Worm (Caenorhabditis elegans) whole organism, L2 larva: ENCODE results near the gene T09A5.4.

ENCODE experiments used
- C34F6.9 ChIP-seq: fragments of 150-350 bp; optimal IDR thresholded peaks from 2 replicates; lab custom pipeline; 2014; ENCODE audit warnings: missing biosample characterization, missing genetic modification characterization
- F13H6.1 ChIP-seq: sonication (generic microtip); optimal IDR thresholded peaks from 2 replicates; lab custom pipeline; 2016; ENCODE audit warnings: missing genetic modification characterization, missing compliant biosample characterization
- Y55F3AM.14 ChIP-seq: fragments of 200-800 bp; sonication (Bioruptor generic); optimal IDR thresholded peaks from 2 replicates; lab custom pipeline; 2018; ENCODE audit warnings: mild to moderate bottlenecking, missing genetic modification characterization, missing compliant biosample characterization
- aly-2 ChIP-seq: fragments of 150-350 bp; optimal IDR thresholded peaks from 2 replicates; lab custom pipeline; 2014; ENCODE audit warnings: missing biosample characterization, missing genetic modification characterization
- blmp-1 ChIP-seq: sonication (generic microtip); optimal IDR thresholded peaks from 2 replicates; lab custom pipeline; 2017; ENCODE audit warnings: missing genetic modification characterization, mild to moderate bottlenecking, missing compliant biosample characterization, antibody characterized with exemption, moderate library complexity; ENCODE audit not compliant: insufficient read depth
- ceh-16 ChIP-seq: fragments of 150-350 bp; optimal IDR thresholded peaks from 2 replicates; lab custom pipeline; 2014; ENCODE audit warnings: missing biosample characterization, missing genetic modification characterization
- crh-2 ChIP-seq: sonication (generic microtip); optimal IDR thresholded peaks from 2 replicates; lab custom pipeline; 2017; ENCODE audit warnings: missing biosample characterization, missing genetic modification characterization
- egl-27 ChIP-seq: sonication (generic microtip); optimal IDR thresholded peaks from 3 replicates; lab custom pipeline; 2017; ENCODE audit warnings: missing biosample characterization, missing genetic modification reagents, missing genetic modification characterization
- elt-1 ChIP-seq: fragments of 150-350 bp; optimal IDR thresholded peaks from 2 replicates; lab custom pipeline; 2014; ENCODE audit warnings: missing biosample characterization, missing genetic modification characterization
- elt-3 ChIP-seq: sonication (generic microtip); optimal IDR thresholded peaks from 2 replicates; lab custom pipeline; 2017; ENCODE audit warnings: missing biosample characterization, missing genetic modification characterization
- fos-1 ChIP-seq: fragments of 150-350 bp; optimal IDR thresholded peaks from 2 replicates; lab custom pipeline; 2014; ENCODE audit warnings: missing biosample characterization, missing genetic modification characterization
- lin-13 ChIP-seq: fragments of 150-350 bp; optimal IDR thresholded peaks from 2 replicates; lab custom pipeline; 2014; ENCODE audit warnings: missing biosample characterization, missing genetic modification reagents, missing genetic modification characterization
- lin-39 ChIP-seq: fragments of 150-350 bp; optimal IDR thresholded peaks from 2 replicates; lab custom pipeline; 2014; ENCODE audit warnings: missing biosample characterization, missing genetic modification reagents, missing genetic modification characterization
- lsy-2 ChIP-seq, 2 experiments: fragments of 150-350 bp in 1 of 2; sonication (generic microtip) in 1 of 2; optimal IDR thresholded peaks; 2 replicates each; lab custom pipeline; 2014 to 2017; ENCODE audit warnings: missing biosample characterization in 2 of 2, missing genetic modification characterization in 2 of 2
- mab-5 ChIP-seq: fragments of 150-350 bp; optimal IDR thresholded peaks from 2 replicates; lab custom pipeline; 2014; ENCODE audit warnings: missing biosample characterization, missing genetic modification characterization
- mdl-1 ChIP-seq, 2 experiments: fragments of 150-350 bp in 1 of 2; sonication (generic microtip) in 1 of 2; optimal IDR thresholded peaks; 2 replicates each; lab custom pipeline; 2017; ENCODE audit warnings: missing biosample characterization in 2 of 2, missing genetic modification characterization in 2 of 2
- nhr-11 ChIP-seq: fragments of 150-350 bp; optimal IDR thresholded peaks from 2 replicates; lab custom pipeline; 2014; ENCODE audit warnings: missing biosample characterization, missing genetic modification characterization
- nhr-129 ChIP-seq: fragments of 150-350 bp; optimal IDR thresholded peaks from 2 replicates; lab custom pipeline; 2014; ENCODE audit warnings: missing biosample characterization, missing genetic modification characterization
- nhr-21 ChIP-seq: fragments of 150-350 bp; optimal IDR thresholded peaks from 2 replicates; lab custom pipeline; 2014; ENCODE audit warnings: missing biosample characterization, missing genetic modification characterization
- nhr-23 ChIP-seq: fragments of 150-350 bp; optimal IDR thresholded peaks from 2 replicates; lab custom pipeline; 2014; ENCODE audit warnings: missing biosample characterization, missing genetic modification reagents, missing genetic modification characterization
- nhr-237 ChIP-seq: fragments of 150-350 bp; optimal IDR thresholded peaks from 2 replicates; lab custom pipeline; 2014; ENCODE audit warnings: missing biosample characterization, missing genetic modification characterization
- nhr-25 ChIP-seq: fragments of 150-350 bp; sonication (generic microtip); optimal IDR thresholded peaks from 3 replicates; lab custom pipeline; 2014; ENCODE audit warnings: missing biosample characterization, missing genetic modification characterization
- nhr-6 ChIP-seq: fragments of 150-350 bp; optimal IDR thresholded peaks from 2 replicates; lab custom pipeline; 2014; ENCODE audit warnings: missing biosample characterization, missing genetic modification characterization
- nhr-77 ChIP-seq: fragments of 150-350 bp; optimal IDR thresholded peaks from 2 replicates; lab custom pipeline; 2014; ENCODE audit warnings: missing biosample characterization, missing genetic modification characterization
- peb-1 ChIP-seq: fragments of 150-350 bp; optimal IDR thresholded peaks from 2 replicates; lab custom pipeline; 2014; ENCODE audit warnings: missing biosample characterization, missing genetic modification characterization
- sem-4 ChIP-seq: fragments of 150-350 bp; optimal IDR thresholded peaks from 2 replicates; lab custom pipeline; 2014; ENCODE audit warnings: missing biosample characterization, missing genetic modification reagents, missing genetic modification characterization
- skn-1 ChIP-seq: sonication (generic microtip); optimal IDR thresholded peaks from 2 replicates; lab custom pipeline; 2017; ENCODE audit warnings: missing biosample characterization, missing genetic modification characterization
- sma-3 ChIP-seq: sonication (generic microtip); optimal IDR thresholded peaks from 2 replicates; lab custom pipeline; 2016; ENCODE audit warnings: missing genetic modification reagents, missing genetic modification characterization, missing compliant biosample characterization
- sma-9 ChIP-seq, 2 experiments: fragments of 150-350 bp in 1 of 2; sonication (generic microtip) in 1 of 2; optimal IDR thresholded peaks; 2 replicates each; lab custom pipeline; 2014 to 2016; ENCODE audit warnings: missing genetic modification characterization in 2 of 2, mild to moderate bottlenecking in 1 of 2, missing biosample characterization in 1 of 2, missing compliant biosample characterization in 1 of 2, missing genetic modification reagents in 1 of 2, moderate library complexity in 1 of 2
- unc-39 ChIP-seq: fragments of 150-350 bp; optimal IDR thresholded peaks from 2 replicates; lab custom pipeline; 2014; ENCODE audit warnings: missing biosample characterization, missing genetic modification characterization
- unc-55 ChIP-seq: fragments of 150-350 bp; sonication (generic microtip); optimal IDR thresholded peaks from 3 replicates; lab custom pipeline; 2014; ENCODE audit warnings: missing biosample characterization, missing genetic modification reagents, missing genetic modification characterization
- unc-62 ChIP-seq: fragments of 150-350 bp; optimal IDR thresholded peaks from 2 replicates; lab custom pipeline; 2014; ENCODE audit warnings: missing biosample characterization, missing genetic modification reagents, missing genetic modification characterization
- ztf-1 ChIP-seq: fragments of 200-800 bp; sonication (Bioruptor generic); conservative IDR thresholded peaks from 2 replicates; pipeline ENCODE4 v1.3.6; 2022; ENCODE audit warnings: missing genetic modification characterization, missing compliant biosample characterization
- ztf-11 ChIP-seq: sonication (generic microtip); optimal IDR thresholded peaks from 2 replicates; lab custom pipeline; 2017; ENCODE audit warnings: missing biosample characterization, missing genetic modification characterization
- ztf-4 ChIP-seq: fragments of 150-350 bp; optimal IDR thresholded peaks from 2 replicates; lab custom pipeline; 2014; ENCODE audit warnings: missing biosample characterization, missing genetic modification characterization

The T09A5.4 gene

DNA sequence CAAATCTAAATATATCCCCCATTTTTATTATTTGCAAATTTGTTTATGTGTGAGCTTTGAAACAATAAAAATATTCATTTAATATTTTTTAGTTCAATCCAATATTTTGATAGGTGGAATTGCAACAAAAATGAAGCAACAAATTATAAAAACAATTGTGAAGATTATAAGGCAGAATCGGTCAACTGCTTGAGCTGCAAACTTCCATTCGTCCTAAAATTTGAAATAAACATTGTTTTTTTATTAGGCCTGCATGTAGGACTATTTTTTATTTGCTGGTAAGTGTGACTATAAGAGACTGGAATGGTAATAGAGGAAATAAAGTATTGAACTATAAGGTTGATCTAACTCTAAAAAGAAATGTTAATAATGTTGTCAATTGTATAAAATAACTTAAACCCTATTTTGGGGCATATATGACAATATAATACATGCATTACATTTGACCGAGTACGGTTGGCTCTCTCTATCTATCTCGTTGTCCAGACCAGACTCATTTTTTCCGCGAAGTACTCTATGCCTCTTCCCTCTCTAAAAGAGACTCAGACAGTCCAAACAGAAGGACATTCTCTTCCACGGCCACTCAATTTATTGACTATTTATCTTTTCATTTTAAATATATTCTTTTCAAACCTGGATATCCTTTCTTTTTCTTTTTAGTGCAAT is at the start of gene T09A5.4:
TSS of gene T09A5.4 (plus strand) at position 616 of the 666 bp plus-strand sequence.
- TF ChIP-seq F13H6.1: peak; percentile 33
- no peak for TF ChIP-seq fos-1
- peak; percentile 17 for TF ChIP-seq C34F6.9
- no peak for TF ChIP-seq skn-1
- peak; percentile 30 for TF ChIP-seq unc-55 (GFP tag; lab: Kevin White, UChicago)
- TF ChIP-seq nhr-6 (tag; lab: Kevin White, UChicago): no peak
- no peak for TF ChIP-seq elt-1 (tag; lab: Kevin White, UChicago)
- TF ChIP-seq sem-4: no peak
- TF ChIP-seq unc-39 (tag; lab: Kevin White, UChicago): no peak
- no peak for TF ChIP-seq lsy-2 (tag; optimal IDR thresholded peaks at IDR 0.05; lab: Kevin White, UChicago)
- TF ChIP-seq nhr-129 (tag; lab: Kevin White, UChicago): no peak
- no peak for TF ChIP-seq mab-5
- no peak for TF ChIP-seq nhr-77 (tag; lab: Kevin White, UChicago)
- TF ChIP-seq mdl-1 (tag; optimal IDR thresholded peaks at IDR 0.05; lab: Kevin White, UChicago): no peak
- TF ChIP-seq, all 48 proteins: peak for 3

DNA sequence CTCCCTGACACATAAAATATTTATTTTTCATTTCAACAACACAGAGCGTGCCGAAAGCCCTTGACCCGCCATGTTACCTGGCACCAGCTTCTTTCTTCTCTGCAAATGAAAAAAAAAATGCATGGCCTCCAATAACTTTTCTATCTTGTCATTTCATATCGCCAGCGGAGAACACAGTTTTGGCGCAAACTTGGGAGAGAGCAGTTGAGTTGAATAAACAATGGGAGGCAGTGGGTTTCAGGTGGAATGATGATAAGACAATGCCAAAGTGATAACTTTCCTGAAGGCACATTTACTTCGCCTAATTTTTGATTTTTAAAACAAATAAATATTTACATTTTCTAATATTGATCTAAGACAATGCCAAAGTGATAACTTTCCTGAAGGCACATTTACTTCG is 44.7 kb upstream of the T09A5.4 start:
- TF ChIP-seq elt-1 (tag; lab: Kevin White, UChicago): no peak
- no peak for TF ChIP-seq peb-1 (tag; lab: Kevin White, UChicago)
- TF ChIP-seq sem-4: no peak
- no peak for TF ChIP-seq nhr-237 (tag; lab: Kevin White, UChicago)
- peak; percentile 17 for TF ChIP-seq fos-1
- TF ChIP-seq crh-2 (tag; lab: Kevin White, UChicago): no peak
- no peak for TF ChIP-seq elt-3 (tag; lab: Kevin White, UChicago)

DNA sequence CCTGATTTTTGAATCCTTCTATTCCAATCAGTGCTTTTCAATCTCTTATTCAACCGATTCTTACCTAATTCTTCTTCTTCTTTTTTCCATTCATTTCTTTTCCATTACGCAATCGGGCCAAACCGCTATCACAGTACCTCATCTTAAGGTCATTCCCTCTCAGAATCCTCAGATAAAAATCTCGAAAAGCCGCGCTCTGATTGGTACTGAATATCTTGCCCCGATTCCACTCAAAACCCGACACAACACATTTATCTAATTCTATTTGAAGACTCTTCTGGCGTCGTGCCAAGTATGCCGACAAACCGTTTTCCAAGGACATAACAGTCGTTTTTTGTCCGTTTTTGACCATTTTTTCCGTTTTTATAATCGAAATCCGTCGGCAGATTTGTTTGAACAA is 44.1 kb upstream of the T09A5.4 start:
- TF ChIP-seq nhr-6 (tag; lab: Kevin White, UChicago) (no peak), ztf-11 (tag; lab: Kevin White, UChicago) (no peak), lin-39 (tag; lab: Kevin White, UChicago) (no peak), nhr-21 (no peak), nhr-11 (tag; lab: Kevin White, UChicago) (no peak), unc-55 (GFP tag; lab: Kevin White, UChicago) (no peak), nhr-237 (tag; lab: Kevin White, UChicago) (no peak), C34F6.9 (no peak), blmp-1 (tag; lab: Kevin White, UChicago) (no peak), nhr-23 (tag; lab: Kevin White, UChicago) (no peak), fos-1 (no peak), lin-13 (GFP tag; lab: Kevin White, UChicago) (no peak), sma-9 (GFP tag; optimal IDR thresholded peaks at IDR 0.05; lab: Kevin White, UChicago) (peak; percentile 51), sma-9 (tag; optimal IDR thresholded peaks at IDR 0.05; lab: Kevin White, UChicago) (no peak), ceh-16 (tag; lab: Kevin White, UChicago) (peak; percentile 98), sma-3 (no peak), skn-1 (no peak), lsy-2 (tag; optimal IDR thresholded peaks at IDR 0.05; lab: Kevin White, UChicago) (no peak), egl-27 (tag; lab: Kevin White, UChicago) (peak; percentile 3), aly-2 (tag; lab: Kevin White, UChicago) (no peak), Y55F3AM.14 (GFP tag; lab: Kevin White, UChicago) (no peak), nhr-25 (tag; lab: Kevin White, UChicago) (peak; percentile 16), elt-1 (tag; lab: Kevin White, UChicago) (peak; percentile 82), unc-62 (GFP tag; lab: Kevin White, UChicago) (no peak), ztf-1 (GFP tag; lab: Robert Waterston, UW) (no peak)
- TF ChIP-seq, all 48 proteins: peak for 5

DNA sequence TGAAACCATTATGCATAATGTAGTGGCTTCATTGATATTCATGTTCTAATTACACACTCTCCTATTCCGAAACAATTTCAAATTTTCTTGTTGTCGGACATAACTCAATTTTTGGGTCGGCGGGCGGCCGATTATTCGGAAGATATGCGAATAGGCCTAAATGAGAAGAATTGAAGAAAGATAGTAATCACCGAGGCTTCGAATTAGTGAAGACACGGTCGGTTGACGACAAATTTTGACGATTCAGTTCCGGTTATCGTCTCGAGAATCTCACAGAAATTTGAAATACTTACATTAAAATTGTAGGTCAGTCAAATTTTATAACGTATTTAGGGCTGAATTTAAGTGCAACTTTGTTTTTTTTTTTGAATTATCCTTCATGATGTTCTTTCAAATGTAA is 42.8 kb upstream of the T09A5.4 start:
- TF ChIP-seq ztf-4 (tag; lab: Kevin White, UChicago) (no peak), ceh-16 (tag; lab: Kevin White, UChicago) (peak; percentile 85), elt-1 (tag; lab: Kevin White, UChicago) (peak; percentile 17), nhr-25 (tag; lab: Kevin White, UChicago) (peak; percentile 8)
